Fruit fly (Drosophila melanogaster) whole organism, embryonic: ENCODE data around the gene Ccdc58.
A peak's percentile ranks its signal among the peaks of the same experiment; 100 is the strongest.

ENCODE experiments used
- Atf-2 ChIP-seq: fragments of 200-800 bp; sonication (Bioruptor generic); optimal IDR thresholded peaks from 2 replicates; lab custom pipeline; 2016; ENCODE audit warnings: missing biosample characterization, missing genetic modification characterization
- CG10543 ChIP-seq: fragments of 200-800 bp; sonication (Bioruptor generic); optimal IDR thresholded peaks from 3 replicates; lab custom pipeline; 2017; ENCODE audit warnings: missing biosample characterization, mild to moderate bottlenecking, missing genetic modification characterization, moderate library complexity
- CG12744 ChIP-seq: fragments of 200-800 bp; sonication (Bioruptor generic); optimal IDR thresholded peaks from 2 replicates; lab custom pipeline; 2016; ENCODE audit warnings: missing biosample characterization, missing genetic modification characterization
- CG13296 ChIP-seq: fragments of 200-800 bp; sonication (Bioruptor generic); optimal IDR thresholded peaks from 3 replicates; lab custom pipeline; 2018; ENCODE audit warnings: missing biosample characterization, mild to moderate bottlenecking, missing genetic modification characterization
- CG14667 ChIP-seq: fragments of 200-800 bp; sonication (Bioruptor generic); IDR thresholded peaks from 2 replicates; pipeline ENCODE4 v1.3.6; 2022; ENCODE audit warnings: missing biosample characterization, missing genetic modification characterization
- CG15073 ChIP-seq: fragments of 200-800 bp; sonication (Bioruptor generic); optimal IDR thresholded peaks from 2 replicates; lab custom pipeline; 2016; ENCODE audit warnings: missing biosample characterization, missing genetic modification characterization
- CG16815 ChIP-seq: fragments of 200-800 bp; sonication (Bioruptor generic); optimal IDR thresholded peaks from 3 replicates; lab custom pipeline; 2017; ENCODE audit warnings: missing biosample characterization, mild to moderate bottlenecking, missing genetic modification characterization
- CG18262 ChIP-seq: fragments of 200-800 bp; optimal IDR thresholded peaks from 3 replicates; lab custom pipeline; 2019; ENCODE audit warnings: missing biosample characterization, mild to moderate bottlenecking, missing genetic modification characterization, moderate library complexity
- CG2678 ChIP-seq: fragments of 200-800 bp; sonication (Bioruptor generic); optimal IDR thresholded peaks from 3 replicates; lab custom pipeline; 2019; ENCODE audit warnings: missing biosample characterization, mild to moderate bottlenecking, missing genetic modification characterization, moderate library complexity
- CG2712 ChIP-seq: fragments of 200-800 bp; optimal IDR thresholded peaks from 3 replicates; lab custom pipeline; 2019; ENCODE audit warnings: missing biosample characterization, mild to moderate bottlenecking, missing genetic modification characterization, moderate library complexity
- CG2875 ChIP-seq: fragments of 200-800 bp; sonication (Bioruptor generic); optimal IDR thresholded peaks from 2 replicates; lab custom pipeline; 2017; ENCODE audit warnings: missing biosample characterization, mild to moderate bottlenecking, missing genetic modification characterization, missing genetic modification reagents
- CG30403 ChIP-seq: fragments of 200-800 bp; sonication (Bioruptor generic); optimal IDR thresholded peaks from 3 replicates; lab custom pipeline; 2016; ENCODE audit warnings: missing biosample characterization, missing genetic modification characterization
- CG31224 ChIP-seq: fragments of 200-800 bp; sonication (Bioruptor generic); IDR thresholded peaks from 2 replicates; pipeline ENCODE4 v1.3.6; 2022; ENCODE audit warnings: missing biosample characterization, missing genetic modification characterization
- CG3407 ChIP-seq: fragments of 200-800 bp; sonication (Bioruptor generic); optimal IDR thresholded peaks from 2 replicates; lab custom pipeline; 2018; ENCODE audit warnings: missing biosample characterization, mild to moderate bottlenecking, missing genetic modification characterization
- CG42726 ChIP-seq: fragments of 200-800 bp; sonication (Bioruptor generic); IDR thresholded peaks from 2 replicates; pipeline ENCODE4 v1.3.6; 2022; ENCODE audit warnings: missing biosample characterization, missing genetic modification characterization; ENCODE audit not compliant: partially characterized antibody
- CG4282 ChIP-seq: fragments of 200-800 bp; sonication (Bioruptor generic); optimal IDR thresholded peaks from 2 replicates; lab custom pipeline; 2016; ENCODE audit warnings: missing biosample characterization, missing genetic modification characterization
- CG4404 ChIP-seq: fragments of 200-800 bp; sonication (Bioruptor generic); IDR thresholded peaks from 2 replicates; pipeline ENCODE4 v1.3.6; 2022; ENCODE audit warnings: missing biosample characterization, missing genetic modification characterization
- CG5180 ChIP-seq: fragments of 200-800 bp; sonication (Bioruptor generic); optimal IDR thresholded peaks from 3 replicates; lab custom pipeline; 2017; ENCODE audit warnings: missing biosample characterization, missing genetic modification characterization, mild to moderate bottlenecking, moderate library complexity, missing genetic modification reagents
- CG6765 ChIP-seq: fragments of 200-800 bp; sonication (Bioruptor generic); optimal IDR thresholded peaks from 3 replicates; lab custom pipeline; 2017; ENCODE audit warnings: missing biosample characterization, mild to moderate bottlenecking, missing genetic modification characterization
- CG6854 ChIP-seq: fragments of 200-800 bp; sonication (Bioruptor generic); optimal IDR thresholded peaks from 3 replicates; lab custom pipeline; 2017; ENCODE audit warnings: missing biosample characterization, mild to moderate bottlenecking, missing genetic modification characterization
- CG9437 ChIP-seq: fragments of 200-800 bp; sonication (Bioruptor generic); optimal IDR thresholded peaks from 2 replicates; lab custom pipeline; 2018; ENCODE audit warnings: missing biosample characterization, mild to moderate bottlenecking, missing genetic modification characterization
- Camta ChIP-seq: fragments of 200-800 bp; sonication (Bioruptor generic); optimal IDR thresholded peaks from 2 replicates; lab custom pipeline; 2016; ENCODE audit warnings: missing biosample characterization, missing genetic modification characterization
- Chrac-16 ChIP-seq: fragments of 200-800 bp; sonication (Bioruptor generic); optimal IDR thresholded peaks from 3 replicates; lab custom pipeline; 2016; ENCODE audit warnings: missing biosample characterization, missing genetic modification characterization
- D19A ChIP-seq: fragments of 200-800 bp; optimal IDR thresholded peaks from 3 replicates; lab custom pipeline; 2019; ENCODE audit warnings: missing biosample characterization, mild to moderate bottlenecking, missing genetic modification characterization, moderate library complexity
- Doc2 ChIP-seq: fragments of 200-800 bp; sonication (Bioruptor generic); IDR thresholded peaks from 2 replicates; pipeline ENCODE4 v1.3.6; 2022; ENCODE audit warnings: missing biosample characterization, missing genetic modification characterization
- ERR ChIP-seq: fragments of 200-800 bp; sonication (Bioruptor generic); optimal IDR thresholded peaks from 2 replicates; lab custom pipeline; 2016; ENCODE audit warnings: missing biosample characterization, missing genetic modification characterization
- H2.0 ChIP-seq: fragments of 200-800 bp; sonication (Bioruptor generic); IDR thresholded peaks from 2 replicates; pipeline ENCODE4 v1.3.6; 2022; ENCODE audit warnings: missing biosample characterization, missing genetic modification characterization
- Lim3 ChIP-seq: fragments of 200-800 bp; sonication (Bioruptor generic); IDR thresholded peaks from 2 replicates; pipeline ENCODE4 v1.3.6; 2022; ENCODE audit warnings: missing biosample characterization, missing genetic modification characterization
- MBD-R2 ChIP-seq: fragments of 200-800 bp; sonication (Bioruptor generic); IDR thresholded peaks from 2 replicates; pipeline ENCODE4 v1.3.6; 2022; ENCODE audit warnings: missing biosample characterization, missing genetic modification characterization
- Ravus ChIP-seq: fragments of 200-800 bp; sonication (Bioruptor generic); IDR thresholded peaks from 2 replicates; pipeline ENCODE4 v1.3.6; 2022; ENCODE audit warnings: missing biosample characterization, missing genetic modification characterization
- Scr ChIP-seq: fragments of 200-800 bp; sonication (Bioruptor generic); IDR thresholded peaks from 2 replicates; pipeline ENCODE4 v1.3.6; 2022; ENCODE audit warnings: missing biosample characterization, missing genetic modification characterization; ENCODE audit not compliant: partially characterized antibody
- Taf1 ChIP-seq: fragments of 200-800 bp; sonication (Bioruptor generic); IDR thresholded peaks from 2 replicates; pipeline ENCODE4 v1.3.6; 2022; ENCODE audit warnings: missing biosample characterization, missing genetic modification characterization
- ac ChIP-seq: fragments of 200-800 bp; sonication (Bioruptor generic); optimal IDR thresholded peaks from 3 replicates; lab custom pipeline; 2017; ENCODE audit warnings: missing biosample characterization, mild to moderate bottlenecking, missing genetic modification characterization
- ase ChIP-seq: fragments of 200-800 bp; sonication (Bioruptor generic); IDR thresholded peaks from 3 replicates; pipeline ENCODE4 v1.3.6; 2022; ENCODE audit warnings: missing biosample characterization, missing genetic modification characterization
- bab2 ChIP-seq: fragments of 200-800 bp; sonication (Bioruptor generic); optimal IDR thresholded peaks from 2 replicates; lab custom pipeline; 2016; ENCODE audit warnings: missing biosample characterization, missing genetic modification characterization
- bcd ChIP-seq: fragments of 200-800 bp; sonication (Bioruptor generic); optimal IDR thresholded peaks from 2 replicates; lab custom pipeline; 2017; ENCODE audit warnings: missing biosample characterization, mild to moderate bottlenecking, missing genetic modification characterization
- dan ChIP-seq: fragments of 200-800 bp; sonication (Bioruptor generic); IDR thresholded peaks from 2 replicates; pipeline ENCODE4 v1.3.6; 2022; ENCODE audit warnings: missing biosample characterization, missing genetic modification characterization
- grn ChIP-seq: fragments of 200-800 bp; sonication (Bioruptor generic); optimal IDR thresholded peaks from 3 replicates; lab custom pipeline; 2017; ENCODE audit warnings: missing biosample characterization, missing genetic modification characterization
- h ChIP-seq: fragments of >200 bp; optimal IDR thresholded peaks from 2 replicates; lab custom pipeline; 2017
- hth ChIP-seq: fragments of >200 bp; optimal IDR thresholded peaks from 2 replicates; lab custom pipeline; 2017; ENCODE audit warnings: inconsistent platforms
- odd ChIP-seq: fragments of 200-800 bp; sonication (Bioruptor generic); optimal IDR thresholded peaks from 2 replicates; lab custom pipeline; 2017; ENCODE audit warnings: missing biosample characterization, mild to moderate bottlenecking, missing genetic modification characterization
- pb ChIP-seq: fragments of 200-800 bp; sonication (Bioruptor generic); optimal IDR thresholded peaks from 3 replicates; lab custom pipeline; 2016; ENCODE audit warnings: missing biosample characterization, missing genetic modification characterization
- ranshi ChIP-seq: fragments of 200-800 bp; sonication (Bioruptor generic); IDR thresholded peaks from 2 replicates; pipeline ENCODE4 v1.3.6; 2022; ENCODE audit warnings: missing biosample characterization, missing genetic modification characterization
- ro ChIP-seq: fragments of 200-800 bp; sonication (Bioruptor generic); IDR thresholded peaks from 2 replicates; pipeline ENCODE4 v1.3.6; 2022; ENCODE audit warnings: missing biosample characterization, missing genetic modification characterization
- so ChIP-seq: fragments of 200-800 bp; sonication (Bioruptor generic); IDR thresholded peaks from 3 replicates; pipeline ENCODE4 v1.3.6; 2022; ENCODE audit warnings: missing biosample characterization, missing genetic modification characterization
- ssp ChIP-seq: fragments of 200-800 bp; sonication (Bioruptor generic); IDR thresholded peaks from 2 replicates; pipeline ENCODE4 v1.3.6; 2022; ENCODE audit warnings: missing biosample characterization, missing genetic modification characterization
- tna ChIP-seq: fragments of 200-800 bp; sonication (Bioruptor generic); IDR thresholded peaks from 2 replicates; pipeline ENCODE4 v1.3.6; 2022; ENCODE audit warnings: missing biosample characterization, missing genetic modification characterization; ENCODE audit not compliant: partially characterized antibody
- vnd ChIP-seq: fragments of 200-800 bp; sonication (Bioruptor generic); IDR thresholded peaks from 3 replicates; pipeline ENCODE4 v1.3.6; 2022; ENCODE audit warnings: missing biosample characterization, missing genetic modification characterization; ENCODE audit not compliant: partially characterized antibody
- wdn ChIP-seq: fragments of 200-800 bp; sonication (Bioruptor generic); IDR thresholded peaks from 2 replicates; pipeline ENCODE4 v1.3.6; 2022; ENCODE audit warnings: missing biosample characterization, missing genetic modification characterization
- zen2 ChIP-seq: fragments of 200-800 bp; sonication (Bioruptor generic); IDR thresholded peaks from 3 replicates; pipeline ENCODE4 v1.3.6; 2022; ENCODE audit warnings: missing biosample characterization, missing genetic modification characterization; ENCODE audit not compliant: partially characterized antibody

The Ccdc58 gene

DNA sequence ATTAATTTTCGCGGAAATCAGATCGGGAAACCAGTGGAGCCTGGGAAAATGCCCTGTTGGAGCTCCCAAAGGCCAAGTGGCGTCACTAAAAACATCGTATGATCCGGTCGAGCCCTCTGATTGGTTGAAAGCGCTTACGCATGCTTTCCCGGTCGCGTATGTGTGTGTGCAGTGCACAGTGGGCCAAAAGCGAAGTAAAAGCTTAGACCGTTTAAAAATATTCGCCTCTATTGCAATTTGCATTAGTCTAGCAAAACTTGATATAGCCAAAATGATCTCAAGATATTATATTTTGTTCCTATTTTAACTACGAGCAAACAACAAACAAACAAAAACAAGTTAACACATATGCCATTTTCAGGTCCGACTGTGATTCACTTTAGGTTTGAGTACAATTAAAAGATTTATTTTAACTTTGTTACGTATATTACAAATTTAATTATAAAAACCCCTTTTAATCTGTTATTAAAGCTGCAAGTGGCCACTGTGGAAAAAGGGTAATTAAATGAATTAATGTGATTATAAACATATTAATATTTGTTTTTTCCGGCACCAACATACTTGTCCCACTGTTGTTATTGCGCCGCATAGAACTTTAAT, 10.7 kb upstream of the Ccdc58 start (continued):
- peak; percentile 55; the same call in 1 of the 2 replicates for TF ChIP-seq Taf1 (GFP tag; lab: Robert Waterston, UW)
- TF ChIP-seq bcd (GFP tag; lab: Kevin White, UChicago): peak; percentile 85
- peak; percentile 52 for TF ChIP-seq CG15073 (GFP tag; lab: Kevin White, UChicago)
- TF ChIP-seq MBD-R2 (GFP tag; lab: Robert Waterston, UW): peak; percentile 45
- TF ChIP-seq CG10543 (GFP tag; lab: Kevin White, UChicago): peak; percentile 96
- TF ChIP-seq hth (lab: Kevin White, UChicago): no peak
- TF ChIP-seq CG2678 (tag; lab: Kevin White, UChicago): peak; percentile 94
- peak; percentile 90 for TF ChIP-seq CG13296 (GFP tag; lab: Kevin White, UChicago)
- peak; percentile 81 for TF ChIP-seq D19A (tag; lab: Kevin White, UChicago)
- peak; percentile 36; the same call in 1 of the 2 replicates for TF ChIP-seq H2.0 (GFP tag; lab: Robert Waterston, UW)
- TF ChIP-seq CG2875 (GFP tag; lab: Kevin White, UChicago): peak; percentile 77
- TF ChIP-seq ac (GFP tag; lab: Kevin White, UChicago): peak; percentile 22
- TF ChIP-seq zen2: no peak; the same call in 2 of the 3 replicates
- peak; percentile 73 for TF ChIP-seq CG3407 (GFP tag; lab: Kevin White, UChicago)
- TF ChIP-seq Scr (GFP tag; lab: Robert Waterston, UW): no peak; the same call in 1 of the 2 replicates
- TF ChIP-seq Ravus (GFP tag; lab: Robert Waterston, UW): no peak
- peak; percentile 70 for TF ChIP-seq bab2 (GFP tag; lab: Kevin White, UChicago)
- peak; percentile 49 for TF ChIP-seq ssp
- no peak for TF ChIP-seq Lim3 (GFP tag; lab: Robert Waterston, UW)
- peak; percentile 45 for TF ChIP-seq ERR (GFP tag; lab: Kevin White, UChicago)
- peak; percentile 47; the same call in 1 of the 2 replicates for TF ChIP-seq CG14667 (GFP tag; lab: Robert Waterston, UW)
- TF ChIP-seq ase (GFP tag; lab: Robert Waterston, UW): 0 out of 3 replicates have a peak, but pooled peaks have one; percentile 11
- peak; percentile 84 for TF ChIP-seq CG6854 (GFP tag; lab: Kevin White, UChicago)
- TF ChIP-seq CG16815 (GFP tag; lab: Kevin White, UChicago): peak; percentile 72
- peak; percentile 54 for TF ChIP-seq CG12744 (GFP tag; lab: Kevin White, UChicago)
- TF ChIP-seq CG42726 (GFP tag; lab: Robert Waterston, UW): no peak
- no peak for TF ChIP-seq dan (GFP tag; lab: Robert Waterston, UW)
- peak; percentile 89 for TF ChIP-seq CG9437 (GFP tag; lab: Kevin White, UChicago)
- TF ChIP-seq vnd (GFP tag; lab: Robert Waterston, UW): peak; percentile 52; the same call in 1 of the 3 replicates
- peak; percentile 76 for TF ChIP-seq Camta (GFP tag; lab: Kevin White, UChicago)
- TF ChIP-seq CG4282 (GFP tag; lab: Kevin White, UChicago): peak; percentile 68
- TF ChIP-seq ro: 0 out of 2 replicates have a peak, but pooled peaks have one; percentile 29
- peak; percentile 88 for TF ChIP-seq CG30403 (GFP tag; lab: Kevin White, UChicago)
- peak; percentile 88 for TF ChIP-seq CG2712 (tag; lab: Kevin White, UChicago)
- TF ChIP-seq grn (GFP tag; lab: Kevin White, UChicago): peak; percentile 57
- no peak for TF ChIP-seq wdn (GFP tag; lab: Robert Waterston, UW)
- TF ChIP-seq Atf-2 (GFP tag; lab: Kevin White, UChicago): peak; percentile 79
- TF ChIP-seq CG6765 (GFP tag; lab: Kevin White, UChicago): peak; percentile 90
- peak; percentile 88 for TF ChIP-seq pb (GFP tag; lab: Kevin White, UChicago)
- TF ChIP-seq CG5180 (GFP tag; lab: Kevin White, UChicago): peak; percentile 84
- peak; percentile 93 for TF ChIP-seq odd (GFP tag; lab: Kevin White, UChicago)
- TF ChIP-seq CG4404 (GFP tag; lab: Robert Waterston, UW): 0 out of 2 replicates have a peak, but pooled peaks have one; percentile 32
- TF ChIP-seq CG31224: peak; percentile 58; the same call in 1 of the 2 replicates
- peak; percentile 43 for TF ChIP-seq ranshi (GFP tag; lab: Robert Waterston, UW)
- TF ChIP-seq tna (GFP tag; lab: Robert Waterston, UW): peak; percentile 18; the same call in 1 of the 2 replicates
- TF ChIP-seq Chrac-16 (GFP tag; lab: Kevin White, UChicago): peak; percentile 76
- no peak for TF ChIP-seq Doc2 (GFP tag; lab: Robert Waterston, UW)
- TF ChIP-seq so: peak; percentile 67
- peak; percentile 91 for TF ChIP-seq CG18262 (tag; lab: Kevin White, UChicago)
- TF ChIP-seq h (lab: Kevin White, UChicago): no peak
